Worm (Caenorhabditis elegans) whole organism, late embryonic: Measurements from ENCODE around the gene gldc-1.

Experiments
- C38D4.7 ChIP-seq: fragments of 200-800 bp; sonication (Bioruptor generic); optimal IDR thresholded peaks from 2 replicates; lab custom pipeline; 2018; ENCODE audit warnings: mild to moderate bottlenecking, missing genetic modification characterization, moderate library complexity, missing compliant biosample characterization
- K02D7.2 ChIP-seq: sonication (generic microtip); optimal IDR thresholded peaks from 2 replicates; lab custom pipeline; 2017; ENCODE audit warnings: mild to moderate bottlenecking, missing genetic modification characterization, missing compliant biosample characterization
- K09A11.1 ChIP-seq: sonication (generic microtip); optimal IDR thresholded peaks from 2 replicates; lab custom pipeline; 2017; ENCODE audit warnings: antibody characterized with exemption, mild to moderate bottlenecking, missing genetic modification characterization, missing compliant biosample characterization; ENCODE audit not compliant: insufficient read depth
- Y22D7AL.16 ChIP-seq: sonication (generic microtip); optimal IDR thresholded peaks from 2 replicates; lab custom pipeline; 2016; ENCODE audit warnings: missing genetic modification characterization, missing compliant biosample characterization
- ceh-19 ChIP-seq: fragments of 200-800 bp; sonication (Bioruptor generic); optimal IDR thresholded peaks from 2 replicates; lab custom pipeline; 2018; ENCODE audit warnings: mild to moderate bottlenecking, missing genetic modification characterization, missing compliant biosample characterization
- ceh-22 ChIP-seq: sonication (generic microtip); optimal IDR thresholded peaks from 2 replicates; lab custom pipeline; 2017; ENCODE audit warnings: missing biosample characterization, missing genetic modification characterization
- ceh-24 ChIP-seq: sonication (generic microtip); optimal IDR thresholded peaks from 2 replicates; lab custom pipeline; 2016; ENCODE audit warnings: mild to moderate bottlenecking, missing genetic modification characterization, missing compliant biosample characterization
- ceh-31 ChIP-seq: sonication (generic microtip); optimal IDR thresholded peaks from 2 replicates; lab custom pipeline; 2016; ENCODE audit warnings: missing genetic modification characterization, missing compliant biosample characterization
- ceh-34 ChIP-seq: sonication (generic microtip); optimal IDR thresholded peaks from 2 replicates; lab custom pipeline; 2016; ENCODE audit warnings: mild to moderate bottlenecking, missing genetic modification characterization, missing compliant biosample characterization
- ceh-45 ChIP-seq: fragments of 200-800 bp; sonication (Bioruptor generic); IDR thresholded peaks from 2 replicates; pipeline ENCODE4 v1.3.6; 2022; ENCODE audit warnings: missing genetic modification reagents, missing genetic modification characterization, missing compliant biosample characterization
- che-1 ChIP-seq: sonication (generic microtip); optimal IDR thresholded peaks from 2 replicates; lab custom pipeline; 2016; ENCODE audit warnings: mild to moderate bottlenecking, missing genetic modification characterization, missing compliant biosample characterization
- dve-1 ChIP-seq: sonication (generic microtip); optimal IDR thresholded peaks from 2 replicates; lab custom pipeline; 2017; ENCODE audit warnings: antibody characterized with exemption, mild to moderate bottlenecking, missing genetic modification characterization, missing compliant biosample characterization
- fax-1 ChIP-seq: sonication (generic microtip); optimal IDR thresholded peaks from 2 replicates; lab custom pipeline; 2016; ENCODE audit warnings: missing genotype, missing genetic modification characterization, missing compliant biosample characterization
- fkh-10 ChIP-seq: fragments of 150-350 bp; optimal IDR thresholded peaks from 2 replicates; lab custom pipeline; 2014; ENCODE audit warnings: missing biosample characterization, missing genetic modification reagents, missing genetic modification characterization
- hlh-13 ChIP-seq: fragments of 200-800 bp; sonication (Bioruptor generic); optimal IDR thresholded peaks from 2 replicates; lab custom pipeline; 2018; ENCODE audit warnings: mild to moderate bottlenecking, missing genetic modification characterization, missing compliant biosample characterization
- hlh-15 ChIP-seq: sonication (generic microtip); optimal IDR thresholded peaks from 2 replicates; lab custom pipeline; 2016; ENCODE audit warnings: missing genetic modification characterization, missing compliant biosample characterization
- hlh-30 ChIP-seq: sonication (generic microtip); optimal IDR thresholded peaks from 2 replicates; lab custom pipeline; 2017; ENCODE audit warnings: antibody characterized with exemption, missing genetic modification characterization, missing compliant biosample characterization; ENCODE audit not compliant: insufficient read depth
- lim-6 ChIP-seq: sonication (generic microtip); optimal IDR thresholded peaks from 2 replicates; lab custom pipeline; 2016; ENCODE audit warnings: missing genetic modification characterization, missing compliant biosample characterization
- lin-11 ChIP-seq: fragments of 200-800 bp; sonication (Bioruptor generic); optimal IDR thresholded peaks from 2 replicates; lab custom pipeline; 2018; ENCODE audit warnings: mild to moderate bottlenecking, missing genetic modification characterization, missing compliant biosample characterization
- nfya-1 ChIP-seq: sonication (generic microtip); optimal IDR thresholded peaks from 2 replicates; lab custom pipeline; 2017; ENCODE audit warnings: missing genetic modification characterization, mild to moderate bottlenecking, missing compliant biosample characterization, antibody characterized with exemption, moderate library complexity
- nhr-11 ChIP-seq: fragments of 150-350 bp; optimal IDR thresholded peaks from 2 replicates; lab custom pipeline; 2014; ENCODE audit warnings: missing biosample characterization, missing genetic modification characterization
- nhr-232 ChIP-seq: sonication (generic microtip); optimal IDR thresholded peaks from 2 replicates; lab custom pipeline; 2016; ENCODE audit warnings: missing genetic modification characterization, missing compliant biosample characterization
- npax-4 ChIP-seq: sonication (generic microtip); optimal IDR thresholded peaks from 2 replicates; lab custom pipeline; 2016; ENCODE audit warnings: missing genetic modification characterization, missing compliant biosample characterization
- pag-3 ChIP-seq: sonication (generic microtip); optimal IDR thresholded peaks from 2 replicates; lab custom pipeline; 2016; ENCODE audit warnings: missing compliant biosample characterization, missing genetic modification characterization, borderline replicate concordance
- pat-9 ChIP-seq: fragments of 200-800 bp; sonication (Bioruptor generic); optimal IDR thresholded peaks from 2 replicates; lab custom pipeline; 2018; ENCODE audit warnings: mild to moderate bottlenecking, missing genetic modification characterization, moderate library complexity, missing compliant biosample characterization
- pax-1 ChIP-seq: fragments of 150-350 bp; optimal IDR thresholded peaks from 2 replicates; lab custom pipeline; 2014; ENCODE audit warnings: missing biosample characterization, missing genetic modification characterization
- pha-2 ChIP-seq: sonication (generic microtip); optimal IDR thresholded peaks from 2 replicates; lab custom pipeline; 2017; ENCODE audit warnings: mild to moderate bottlenecking, missing genetic modification characterization, missing compliant biosample characterization
- pqm-1 ChIP-seq: sonication (generic microtip); optimal IDR thresholded peaks from 2 replicates; lab custom pipeline; 2016; ENCODE audit warnings: missing genetic modification characterization, missing compliant biosample characterization
- rnt-1 ChIP-seq: sonication (generic microtip); optimal IDR thresholded peaks from 2 replicates; lab custom pipeline; 2016; ENCODE audit warnings: missing genetic modification characterization, missing compliant biosample characterization
- sox-4 ChIP-seq: sonication (generic microtip); optimal IDR thresholded peaks from 2 replicates; lab custom pipeline; 2017; ENCODE audit warnings: mild to moderate bottlenecking, missing genetic modification characterization, inconsistent platforms, missing compliant biosample characterization
- syd-9 ChIP-seq: sonication (generic microtip); optimal IDR thresholded peaks from 2 replicates; lab custom pipeline; 2016; ENCODE audit warnings: mild to moderate bottlenecking, missing genetic modification characterization, moderate library complexity, missing compliant biosample characterization
- ttx-3 ChIP-seq: sonication (generic microtip); optimal IDR thresholded peaks from 2 replicates; lab custom pipeline; 2016; ENCODE audit warnings: missing genetic modification reagents, missing genetic modification characterization, missing compliant biosample characterization
- unc-42 ChIP-seq: sonication (generic microtip); optimal IDR thresholded peaks from 2 replicates; lab custom pipeline; 2016; ENCODE audit warnings: missing genotype, missing genetic modification characterization, missing compliant biosample characterization
- zip-5 ChIP-seq: sonication (generic microtip); optimal IDR thresholded peaks from 2 replicates; lab custom pipeline; 2016; ENCODE audit warnings: missing genetic modification characterization, missing compliant biosample characterization

gldc-1 gene

DNA sequence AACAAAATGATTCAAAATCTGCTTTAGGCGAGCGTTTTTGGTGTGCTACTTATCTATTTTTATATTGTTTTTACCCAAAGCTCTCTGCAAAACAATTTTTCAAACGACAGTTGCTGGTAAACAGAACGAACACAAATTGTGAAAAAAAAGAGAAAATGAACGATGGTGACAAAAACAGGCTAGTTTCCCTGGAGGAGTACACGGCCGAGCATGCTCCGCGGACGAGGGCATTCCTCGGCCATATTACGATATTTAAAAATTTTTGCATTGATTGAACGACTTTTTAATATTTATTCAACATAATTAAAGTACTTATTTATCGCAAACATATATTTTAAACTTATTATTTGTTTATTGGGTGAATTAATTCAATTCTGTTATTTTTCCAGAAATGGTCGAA lies 47.2 kb downstream of the gldc-1 start, which contains the start of the genes tpp-2 and rbbp-5 (continued):
- no peak for TF ChIP-seq pqm-1 (tag; lab: Kevin White, UChicago)
- TF ChIP-seq unc-42 (tag; lab: Kevin White, UChicago), result no peak
- TF ChIP-seq npax-4 (tag; lab: Kevin White, UChicago), result no peak
- no peak for TF ChIP-seq pag-3
- no peak for TF ChIP-seq nhr-232 (tag; lab: Kevin White, UChicago)
- TF ChIP-seq che-1, result no peak
- no peak for TF ChIP-seq hlh-30 (tag; lab: Kevin White, UChicago)
- TF ChIP-seq ceh-45 (GFP tag; lab: Robert Waterston, UW), result no peak
- no peak for TF ChIP-seq ceh-19
- TF ChIP-seq lin-11 (tag; lab: Kevin White, UChicago), result no peak
- peak; percentile 37 for TF ChIP-seq rnt-1
- TF ChIP-seq dve-1 (tag; lab: Kevin White, UChicago), result no peak
- TF ChIP-seq fkh-10 (GFP tag; lab: Kevin White, UChicago), result no peak
- peak; percentile 2 for TF ChIP-seq ceh-34

DNA sequence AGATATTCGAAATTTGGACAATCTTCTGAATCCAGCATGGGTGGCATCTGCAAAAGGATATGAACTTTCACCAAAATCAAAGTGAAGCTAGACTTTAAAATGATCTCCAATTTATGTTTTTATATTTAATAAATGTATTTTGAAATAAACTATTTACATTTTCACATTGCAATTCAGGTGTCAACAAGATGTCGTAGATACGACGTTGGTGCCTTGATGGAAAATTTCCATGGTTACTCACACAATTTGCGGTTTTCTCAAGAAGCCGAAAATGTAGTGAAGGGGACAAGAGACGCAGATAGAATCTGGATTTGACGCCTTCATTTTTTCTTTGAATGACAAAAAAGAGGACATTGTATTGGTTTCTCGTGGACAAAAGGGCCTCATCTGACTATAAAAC lies 49.3 kb downstream of the gldc-1 start, which contains the start of gene rgs-3:
TSS of gene rgs-3 (plus strand) at position 301 of the 400 bp plus-strand sequence.
- no peak for TF ChIP-seq ttx-3 (tag; lab: Kevin White, UChicago)
- no peak for TF ChIP-seq nfya-1 (tag; lab: Kevin White, UChicago)
- TF ChIP-seq C38D4.7 (GFP tag; lab: Kevin White, UChicago), result no peak
- no peak for TF ChIP-seq Y22D7AL.16 (tag; lab: Kevin White, UChicago)
- TF ChIP-seq lim-6 (tag; lab: Kevin White, UChicago), result no peak
- no peak for TF ChIP-seq ceh-24
- TF ChIP-seq ceh-34, result no peak
- TF ChIP-seq pha-2 (tag; lab: Kevin White, UChicago), result no peak
- no peak for TF ChIP-seq lin-11 (tag; lab: Kevin White, UChicago)
- TF ChIP-seq ceh-31, result no peak
- TF ChIP-seq hlh-13, result no peak
- TF ChIP-seq nhr-11 (tag; lab: Kevin White, UChicago), result no peak
- no peak for TF ChIP-seq hlh-15 (tag; lab: Kevin White, UChicago)
- no peak for TF ChIP-seq zip-5 (tag; lab: Kevin White, UChicago)
- TF ChIP-seq pax-1 (tag; lab: Kevin White, UChicago), result no peak
- TF ChIP-seq dve-1 (tag; lab: Kevin White, UChicago), result no peak
- no peak for TF ChIP-seq ceh-19
- no peak for TF ChIP-seq rnt-1
- no peak for TF ChIP-seq pat-9
- TF ChIP-seq sox-4 (tag; lab: Kevin White, UChicago), result no peak

DNA sequence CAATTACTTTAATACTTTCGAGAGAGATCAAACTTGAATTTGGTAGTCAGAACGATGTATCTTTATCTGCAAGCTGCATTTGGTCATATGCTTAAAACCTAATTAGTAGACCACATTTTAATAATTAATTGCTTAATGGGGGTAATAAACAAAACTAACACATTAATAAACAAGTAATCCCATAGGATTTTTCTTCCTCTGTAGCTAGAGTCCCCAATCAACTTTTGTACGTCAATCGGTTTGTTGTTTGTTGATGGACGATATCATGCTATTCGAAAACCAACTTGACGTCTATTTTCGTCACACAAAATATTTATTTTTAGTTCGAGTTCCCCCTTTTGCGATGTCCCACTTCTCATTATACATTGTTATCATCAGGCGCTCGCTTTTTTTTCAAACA lies 51.3 kb downstream of the gldc-1 start:
- TF ChIP-seq nhr-11 (tag; lab: Kevin White, UChicago), result no peak
- no peak for TF ChIP-seq syd-9 (tag; lab: Kevin White, UChicago)
- no peak for TF ChIP-seq K09A11.1 (tag; lab: Kevin White, UChicago)
- no peak for TF ChIP-seq ceh-22
- TF ChIP-seq fax-1 (tag; lab: Kevin White, UChicago), result no peak
- TF ChIP-seq K02D7.2 (tag; lab: Kevin White, UChicago), result no peak
- TF ChIP-seq, all 69 proteins: peak for 0
